Worm (Caenorhabditis elegans): ENCODE results near the gene C01G10.7.
"Not testable (repeated sequence)": the region's sequence is repeated elsewhere in the genome, so short reads cannot be mapped to it uniquely, and the experiment has no call there.

C01G10.7 gene

ce11 chrV:15119517-15119916 is 34.0 kb downstream of the C01G10.7 start, which contains the start of gene flor-1:
Gene flor-1, minus strand, starts transcription at chrV:15119617.
- TF ChIP-seq C06A6.2 (GFP tag; conservative IDR thresholded peaks at IDR 0.05) (no peak), T07F8.4 (tag; optimal IDR thresholded peaks at IDR 0.05) (no peak), egl-44 (GFP tag; IDR thresholded peaks at IDR 0.05) (no peak), ceh-91 (GFP tag; IDR thresholded peaks at IDR 0.05) (no peak), repo-1 (tag; optimal IDR thresholded peaks at IDR 0.05) (no peak), ztf-18 (tag; optimal IDR thresholded peaks at IDR 0.05) (no peak), madf-10 (tag; optimal IDR thresholded peaks at IDR 0.05) (no peak)

ce11 chrV:15125162-15125561 is 39.6 kb downstream of the C01G10.7 start, which contains the start of gene ugt-30:
Gene ugt-30, minus strand, starts transcription at chrV:15125262.
- TF ChIP-seq ekl-4 (GFP tag; IDR thresholded peaks at IDR 0.05); F37B4.10 (GFP tag; IDR thresholded peaks at IDR 0.05); nhr-179 (tag; optimal IDR thresholded peaks at IDR 0.05): not testable (repeated sequence)

- TF ChIP-seq mcd-1 (GFP tag; IDR thresholded peaks at IDR 0.05) (no peak), mel-28 (tag; optimal IDR thresholded peaks at IDR 0.05; ENCODE audit: borderline replicate concordance) (no peak), hrde-1 (tag; optimal IDR thresholded peaks at IDR 0.05; ENCODE audit: borderline replicate concordance) (no peak), K11D2.4 (GFP tag; IDR thresholded peaks at IDR 0.05) (no peak), B0336.3 (GFP tag; IDR thresholded peaks at IDR 0.05) (no peak), cebp-1 (GFP tag; IDR thresholded peaks at IDR 0.05) (no peak), cebp-1 (tag; optimal IDR thresholded peaks at IDR 0.05) (no peak), nfya-2 (GFP tag; IDR thresholded peaks at IDR 0.05) (no peak), dpff-1 (tag; optimal IDR thresholded peaks at IDR 0.05) (no peak), Y53F4B.3 (GFP tag; IDR thresholded peaks at IDR 0.05) (no peak), tbp1 (GFP tag; optimal IDR thresholded peaks at IDR 0.05) (no peak), gei-17 (GFP tag; optimal IDR thresholded peaks at IDR 0.05) (no peak), F23B12.7 (tag; optimal IDR thresholded peaks at IDR 0.05; ENCODE audit: insufficient read depth) (no peak), B0035.1 (tag; optimal IDR thresholded peaks at IDR 0.05) (no peak), C06A6.2 (GFP tag; conservative IDR thresholded peaks at IDR 0.05) (no peak)
Measured at ce11 chrV:15127413-15127812, 41.9 kb downstream of the C01G10.7 start, which contains the start of gene srj-27. Gene srj-27, minus strand, starts transcription at chrV:15127513.

- no peak for TF ChIP-seq dpl-1 (GFP tag; optimal IDR thresholded peaks at IDR 0.05)
- no peak for TF ChIP-seq ccch-3 (GFP tag; optimal IDR thresholded peaks at IDR 0.05)
- TF ChIP-seq Y53G8AR.9 (GFP tag; conservative IDR thresholded peaks at IDR 0.05): no peak
- no peak for TF ChIP-seq snpc-3.4 (tag; optimal IDR thresholded peaks at IDR 0.05)
- TF ChIP-seq ceh-100 (GFP tag; IDR thresholded peaks at IDR 0.05): no peak
- TF ChIP-seq T26A5.8 (tag; optimal IDR thresholded peaks at IDR 0.05): no peak
- TF ChIP-seq snpc-1.3 (tag; optimal IDR thresholded peaks at IDR 0.05; ENCODE audit: insufficient read depth): no peak
- TF ChIP-seq F49E8.2 (tag; optimal IDR thresholded peaks at IDR 0.05; ENCODE audit: insufficient read depth): no peak
- no peak for TF ChIP-seq K11D2.4 (GFP tag; IDR thresholded peaks at IDR 0.05)
- no peak for TF ChIP-seq lin-54 (GFP tag; optimal IDR thresholded peaks at IDR 0.05)
- no peak for TF ChIP-seq ZK185.1 (tag; optimal IDR thresholded peaks at IDR 0.05; ENCODE audit: poor library complexity, severe bottlenecking)
Measured at ce11 chrV:15127955-15128354, 42.4 kb downstream of the C01G10.7 start, which contains the start of gene srr-7. Gene srr-7, plus strand, starts transcription at chrV:15128255.

All from whole organism, young adult.